Worm (Caenorhabditis elegans) whole organism, L4 larva: ENCODE measurements around the gene btb-12.
A peak's percentile ranks its signal among the peaks of the same experiment; 100 is the strongest.
"Not testable (repeated sequence)": the region's sequence is repeated elsewhere in the genome, so short reads cannot be mapped to it uniquely, and the experiment has no call there.

Experiments
- D1046.2 ChIP-seq: fragments of 200-800 bp; sonication (Bioruptor generic); IDR thresholded peaks from 2 replicates; pipeline ENCODE4 v1.3.6; 2022; ENCODE audit warnings: missing genetic modification characterization, missing compliant biosample characterization
- T26A8.4 ChIP-seq: fragments of 200-800 bp; sonication (Bioruptor generic); IDR thresholded peaks from 2 replicates; pipeline ENCODE4 v1.3.6; 2022; ENCODE audit warnings: missing genetic modification characterization, missing compliant biosample characterization
- Y48G9A.11 ChIP-seq: fragments of 200-800 bp; sonication (Bioruptor generic); IDR thresholded peaks from 2 replicates; pipeline ENCODE4 v1.3.6; 2022; ENCODE audit warnings: missing genetic modification reagents, missing genetic modification characterization, missing compliant biosample characterization
- aha-1 ChIP-seq: fragments of 150-350 bp; peaks from one replicate; lab custom pipeline; 2014; ENCODE audit warnings: missing biosample characterization, missing genetic modification characterization
- ceh-62 ChIP-seq: sonication (generic microtip); optimal IDR thresholded peaks from 2 replicates; lab custom pipeline; 2017; ENCODE audit warnings: missing biosample characterization, missing genetic modification characterization
- dmd-6 ChIP-seq: fragments of 200-800 bp; sonication (Bioruptor generic); IDR thresholded peaks from 2 replicates; pipeline ENCODE4 v1.3.6; 2022; ENCODE audit warnings: missing genetic modification reagents, missing genetic modification characterization, missing compliant biosample characterization
- duxl-1 ChIP-seq: sonication (generic microtip); optimal IDR thresholded peaks from 2 replicates; lab custom pipeline; 2016; ENCODE audit warnings: mild to moderate bottlenecking, missing genetic modification characterization, moderate library complexity, missing compliant biosample characterization; ENCODE audit not compliant: poor library complexity
- dve-1 ChIP-seq: sonication (generic microtip); optimal IDR thresholded peaks from 2 replicates; lab custom pipeline; 2017; ENCODE audit warnings: antibody characterized with exemption, mild to moderate bottlenecking, missing genetic modification characterization, missing compliant biosample characterization; ENCODE audit not compliant: insufficient read depth
- fos-1 ChIP-seq: fragments of 150-350 bp; optimal IDR thresholded peaks from 2 replicates; lab custom pipeline; 2014; ENCODE audit warnings: missing biosample characterization, missing genetic modification characterization
- gei-8 ChIP-seq: fragments of 200-800 bp; sonication (Bioruptor generic); optimal IDR thresholded peaks from 2 replicates; lab custom pipeline; 2018; ENCODE audit warnings: mild to moderate bottlenecking, missing genetic modification characterization, missing compliant biosample characterization
- hif-1 ChIP-seq, 2 experiments: sonication (generic microtip); optimal IDR thresholded peaks; 2 replicates each; lab custom pipeline; 2016 to 2017; ENCODE audit warnings: missing compliant biosample characterization in 2 of 2, missing genetic modification characterization in 2 of 2, missing genetic modification reagents in 2 of 2, missing genotype in 2 of 2, mild to moderate bottlenecking in 1 of 2
- hlh-11 ChIP-seq: fragments of 200-800 bp; sonication (Bioruptor generic); optimal IDR thresholded peaks from 2 replicates; lab custom pipeline; 2018; ENCODE audit warnings: mild to moderate bottlenecking, missing genetic modification characterization, missing compliant biosample characterization
- hmg-1.1 ChIP-seq: fragments of 200-800 bp; sonication (Bioruptor generic); IDR thresholded peaks from 2 replicates; pipeline ENCODE4 v1.3.6; 2022; ENCODE audit warnings: missing genetic modification reagents, missing genetic modification characterization, missing compliant biosample characterization
- lir-3 ChIP-seq: sonication (generic microtip); optimal IDR thresholded peaks from 2 replicates; lab custom pipeline; 2016; ENCODE audit warnings: mild to moderate bottlenecking, missing genetic modification characterization, missing compliant biosample characterization
- lsy-2 ChIP-seq, 2 experiments: fragments of 150-350 bp in 1 of 2; sonication (generic microtip) in 1 of 2; optimal IDR thresholded peaks; 2 replicates each; lab custom pipeline; 2014 to 2017; ENCODE audit warnings: missing biosample characterization in 2 of 2, missing genetic modification characterization in 2 of 2
- madf-9 ChIP-seq: fragments of 200-800 bp; sonication (Bioruptor generic); conservative IDR thresholded peaks from 2 replicates; pipeline ENCODE4 v1.3.6; 2022; ENCODE audit warnings: missing genetic modification reagents, missing genetic modification characterization, missing compliant biosample characterization
- mdl-1 ChIP-seq, 2 experiments: fragments of 150-350 bp in 1 of 2; sonication (generic microtip) in 1 of 2; optimal IDR thresholded peaks; 2 replicates each; lab custom pipeline; 2014 to 2017; ENCODE audit warnings: missing biosample characterization in 2 of 2, missing genetic modification characterization in 2 of 2
- mep-1 ChIP-seq: fragments of 150-350 bp; sonication (generic microtip); optimal IDR thresholded peaks from 3 replicates; lab custom pipeline; 2014; ENCODE audit warnings: missing biosample characterization, missing genetic modification characterization
- mes-2 ChIP-seq: sonication (generic microtip); optimal IDR thresholded peaks from 2 replicates; lab custom pipeline; 2016; ENCODE audit warnings: missing genotype, mild to moderate bottlenecking, missing genetic modification characterization, missing compliant biosample characterization; ENCODE audit not compliant: poor library complexity, severe bottlenecking
- mxl-3 ChIP-seq: fragments of 200-800 bp; sonication (Bioruptor generic); optimal IDR thresholded peaks from 2 replicates; lab custom pipeline; 2018; ENCODE audit warnings: mild to moderate bottlenecking, missing genetic modification characterization, missing compliant biosample characterization
- nhr-10 ChIP-seq: fragments of 150-350 bp; optimal IDR thresholded peaks from 2 replicates; lab custom pipeline; 2014; ENCODE audit warnings: missing biosample characterization, missing genetic modification characterization
- nhr-102 ChIP-seq: sonication (generic microtip); optimal IDR thresholded peaks from 2 replicates; lab custom pipeline; 2016; ENCODE audit warnings: mild to moderate bottlenecking, missing genetic modification characterization, moderate library complexity, missing compliant biosample characterization
- nhr-111 ChIP-seq: fragments of 200-800 bp; sonication (Bioruptor generic); optimal IDR thresholded peaks from 2 replicates; lab custom pipeline; 2018; ENCODE audit warnings: mild to moderate bottlenecking, missing genetic modification characterization, missing compliant biosample characterization
- nhr-28 ChIP-seq: fragments of 150-350 bp; optimal IDR thresholded peaks from 2 replicates; lab custom pipeline; 2014; ENCODE audit warnings: missing biosample characterization, missing genetic modification characterization
- nhr-41 ChIP-seq: fragments of 200-800 bp; sonication (Bioruptor generic); IDR thresholded peaks from 2 replicates; pipeline ENCODE4 v1.3.6; 2022; ENCODE audit warnings: missing genetic modification reagents, missing genetic modification characterization, missing compliant biosample characterization
- nhr-48 ChIP-seq: sonication (generic microtip); optimal IDR thresholded peaks from 2 replicates; lab custom pipeline; 2016; ENCODE audit warnings: mild to moderate bottlenecking, missing genetic modification characterization, missing compliant biosample characterization
- nhr-6 ChIP-seq: fragments of 150-350 bp; optimal IDR thresholded peaks from 2 replicates; lab custom pipeline; 2014; ENCODE audit warnings: missing biosample characterization, missing genetic modification characterization
- nhr-77 ChIP-seq: fragments of 150-350 bp; optimal IDR thresholded peaks from 2 replicates; lab custom pipeline; 2014; ENCODE audit warnings: missing biosample characterization, missing genetic modification characterization
- pqm-1 ChIP-seq: sonication (generic microtip); optimal IDR thresholded peaks from 2 replicates; lab custom pipeline; 2017; ENCODE audit warnings: missing biosample characterization, missing genetic modification characterization
- set-16 ChIP-seq: fragments of 200-800 bp; sonication (Bioruptor generic); IDR thresholded peaks from 2 replicates; pipeline ENCODE4 v1.3.6; 2022; ENCODE audit warnings: missing genetic modification reagents, missing genetic modification characterization, missing compliant biosample characterization
- skn-1 ChIP-seq: fragments of 150-350 bp; optimal IDR thresholded peaks from 2 replicates; lab custom pipeline; 2014; ENCODE audit warnings: missing biosample characterization, missing genetic modification characterization
- tag-97 ChIP-seq: fragments of 200-800 bp; sonication (Bioruptor generic); IDR thresholded peaks from 2 replicates; pipeline ENCODE4 v1.3.6; 2022; ENCODE audit warnings: missing genetic modification characterization, missing compliant biosample characterization
- tra-1 ChIP-seq: fragments of 200-800 bp; sonication (Bioruptor generic); IDR thresholded peaks from 2 replicates; pipeline ENCODE4 v1.3.6; 2022; ENCODE audit warnings: missing genetic modification reagents, missing genetic modification characterization, missing compliant biosample characterization
- unc-62 ChIP-seq, 3 experiments: fragments of 150-350 bp in 1 of 3; sonication (generic microtip); optimal IDR thresholded peaks in 2 of 3; peaks in 1 of 3; 1 replicate in 1 of 3; 2 replicates in 2 of 3; lab custom pipeline; 2014 to 2017; ENCODE audit warnings: missing biosample characterization in 3 of 3, missing genetic modification characterization in 3 of 3, missing genetic modification reagents in 3 of 3, missing genotype in 1 of 3

btb-12 gene

ce11 chrII:1660888-1661287, 5.9 kb downstream of the btb-12 start, which contains the start of gene ZC204.13:
Gene ZC204.13, minus strand, starts transcription at chrII:1660988.
- TF ChIP-seq fos-1 (tag; lab: Kevin White, UChicago); nhr-6 (tag; lab: Kevin White, UChicago); set-16 (GFP tag; lab: Robert Waterston, UW): not testable (repeated sequence)

ce11 chrII:1661300-1661838, 6.4 kb downstream of the btb-12 start:
- TF ChIP-seq Y48G9A.11 (GFP tag; lab: Robert Waterston, UW) (peak; percentile 72), mes-2 (tag; lab: Kevin White, UChicago) (peak; percentile 26), dmd-6 (GFP tag; lab: Robert Waterston, UW) (peak; percentile 23; the same call in 1 of the 2 replicates), hmg-1.1 (peak; percentile 49), tra-1 (0 out of 2 replicates have a peak, but pooled peaks have one; percentile 16), T26A8.4 (0 out of 2 replicates have a peak, but pooled peaks have one; percentile 43), D1046.2 (GFP tag; lab: Robert Waterston, UW) (0 out of 2 replicates have a peak, but pooled peaks have one; percentile 24), duxl-1 (tag; lab: Kevin White, UChicago) (peak; percentile 51)

ce11 chrII:1662881-1663280, 7.9 kb downstream of the btb-12 start, which contains the start of gene ZC204.14:
Gene ZC204.14, minus strand, starts transcription at chrII:1662949.
- no peak for TF ChIP-seq tag-97 (GFP tag; lab: Robert Waterston, UW)
- TF ChIP-seq nhr-77 (tag; lab: Kevin White, UChicago), result no peak
- TF ChIP-seq lsy-2 (tag; optimal IDR thresholded peaks at IDR 0.05; lab: Kevin White, UChicago), result peak in 1 of 2 experiments; percentile 46
- peak; percentile 51 for TF ChIP-seq mes-2 (tag; lab: Kevin White, UChicago)

- peak; percentile 65 for TF ChIP-seq hlh-11 (tag; lab: Kevin White, UChicago)
- no peak for TF ChIP-seq madf-9 (GFP tag; lab: Robert Waterston, UW)
- TF ChIP-seq tag-97 (GFP tag; lab: Robert Waterston, UW), result no peak
- TF ChIP-seq mes-2 (tag; lab: Kevin White, UChicago), result peak; percentile 71
- TF ChIP-seq gei-8 (GFP tag; lab: Kevin White, UChicago), result no peak
- peak; percentile 6 for TF ChIP-seq nhr-48 (tag; lab: Kevin White, UChicago)
- peak; percentile 36 for TF ChIP-seq nhr-28 (tag; lab: Kevin White, UChicago)
- peak; percentile 7 for TF ChIP-seq mxl-3 (GFP tag; lab: Kevin White, UChicago)
- TF ChIP-seq duxl-1 (tag; lab: Kevin White, UChicago), result peak; percentile 88
- TF ChIP-seq mdl-1 (tag; optimal IDR thresholded peaks at IDR 0.05; lab: Kevin White, UChicago), result peak in 1 of 2 experiments; percentile 2
- peak; percentile 33; the same call in 1 of the 2 replicates for TF ChIP-seq hmg-1.1
- TF ChIP-seq aha-1 (tag; lab: Kevin White, UChicago), result peak; percentile 93
- TF ChIP-seq nhr-102 (tag; lab: Kevin White, UChicago), result peak; percentile 11
- TF ChIP-seq unc-62 (GFP tag; optimal IDR thresholded peaks at IDR 0.05 in 1 of 2; lab: Kevin White, UChicago), result peak in 1 of 2 experiments; percentile 81
- TF ChIP-seq unc-62 (tag; optimal IDR thresholded peaks at IDR 0.05; lab: Kevin White, UChicago), result no peak
- TF ChIP-seq nhr-10 (tag; lab: Kevin White, UChicago), result no peak
- no peak for TF ChIP-seq ceh-62 (tag; lab: Kevin White, UChicago)
- no peak for TF ChIP-seq nhr-111 (GFP tag; lab: Kevin White, UChicago)
- peak in 1 of 2 experiments; percentile 86 for TF ChIP-seq hif-1 (tag; optimal IDR thresholded peaks at IDR 0.05; lab: Kevin White, UChicago)
- no peak for TF ChIP-seq lir-3 (tag; lab: Kevin White, UChicago)
- TF ChIP-seq pqm-1 (tag; lab: Kevin White, UChicago), result peak; percentile 16
- TF ChIP-seq dmd-6 (GFP tag; lab: Robert Waterston, UW), result peak; percentile 76
- no peak for TF ChIP-seq dve-1 (tag; lab: Kevin White, UChicago)
- no peak for TF ChIP-seq mep-1 (tag; lab: Kevin White, UChicago)
- TF ChIP-seq skn-1 (tag; lab: Kevin White, UChicago), result no peak
- TF ChIP-seq nhr-41, result peak; percentile 50; the same call in 1 of the 2 replicates
These were observed 8.5 kb downstream of the btb-12 start, which contains the start of gene duxl-1 for ce11 chrII:1663516-1663915. Gene duxl-1, plus strand, starts transcription at chrII:1663699.
